Fruit fly (Drosophila melanogaster) whole organism, embryonic: Measurements from ENCODE around the gene CG6180.

ENCODE experiments used
- BEAF-32 ChIP-seq: fragments of 200-800 bp; sonication (Bioruptor generic); optimal IDR thresholded peaks from 3 replicates; lab custom pipeline; 2017; ENCODE audit warnings: missing biosample characterization, missing genetic modification characterization, mild to moderate bottlenecking, moderate library complexity, missing genetic modification reagents
- Blimp-1 ChIP-seq: fragments of 200-800 bp; sonication (Bioruptor generic); optimal IDR thresholded peaks from 3 replicates; lab custom pipeline; 2018; ENCODE audit warnings: missing biosample characterization, missing genetic modification characterization, mild to moderate bottlenecking, moderate library complexity, missing genetic modification reagents
- CG10209 ChIP-seq: fragments of 200-800 bp; sonication (Bioruptor generic); optimal IDR thresholded peaks from 3 replicates; lab custom pipeline; 2017; ENCODE audit warnings: missing biosample characterization, mild to moderate bottlenecking, missing genetic modification characterization, missing genetic modification reagents
- CG1024 ChIP-seq: fragments of 200-800 bp; sonication (Bioruptor generic); IDR thresholded peaks from 2 replicates; pipeline ENCODE4 v1.3.6; 2022; ENCODE audit warnings: missing biosample characterization, missing genetic modification characterization
- CG10654 ChIP-seq: fragments of 200-800 bp; sonication (Bioruptor generic); optimal IDR thresholded peaks from 2 replicates; lab custom pipeline; 2016; ENCODE audit warnings: missing biosample characterization, missing genetic modification characterization
- CG12769 ChIP-seq: fragments of 200-800 bp; sonication (Bioruptor generic); optimal IDR thresholded peaks from 2 replicates; lab custom pipeline; 2019; ENCODE audit warnings: missing biosample characterization, mild to moderate bottlenecking, missing genetic modification characterization, moderate library complexity
- CG14050 ChIP-seq: fragments of 200-800 bp; sonication (Bioruptor generic); IDR thresholded peaks from 3 replicates; pipeline ENCODE4 v1.3.6; 2022; ENCODE audit warnings: missing biosample characterization, missing genetic modification characterization
- CG14441 ChIP-seq: fragments of 200-800 bp; sonication (Bioruptor generic); IDR thresholded peaks from 2 replicates; pipeline ENCODE4 v1.3.6; 2022; ENCODE audit warnings: missing biosample characterization, missing genetic modification characterization
- CG15269 ChIP-seq: fragments of 200-800 bp; sonication (Bioruptor generic); optimal IDR thresholded peaks from 2 replicates; lab custom pipeline; 2018; ENCODE audit warnings: missing biosample characterization, mild to moderate bottlenecking, missing genetic modification characterization, moderate library complexity
- CG15479 ChIP-seq: fragments of 200-800 bp; sonication (Bioruptor generic); optimal IDR thresholded peaks from 3 replicates; lab custom pipeline; 2019; ENCODE audit warnings: missing biosample characterization, mild to moderate bottlenecking, missing genetic modification characterization, moderate library complexity
- CG17186 ChIP-seq: fragments of 200-800 bp; sonication (Bioruptor generic); optimal IDR thresholded peaks from 3 replicates; lab custom pipeline; 2017; ENCODE audit warnings: missing biosample characterization, missing genetic modification reagents, missing genetic modification characterization
- CG17802 ChIP-seq: fragments of 200-800 bp; sonication (Bioruptor generic); optimal IDR thresholded peaks from 2 replicates; lab custom pipeline; 2018; ENCODE audit warnings: missing biosample characterization, mild to moderate bottlenecking, missing genetic modification characterization, moderate library complexity
- CG2712 ChIP-seq: fragments of 200-800 bp; optimal IDR thresholded peaks from 3 replicates; lab custom pipeline; 2019; ENCODE audit warnings: missing biosample characterization, mild to moderate bottlenecking, missing genetic modification characterization, moderate library complexity
- CG4617 ChIP-seq: fragments of 200-800 bp; sonication (Bioruptor generic); optimal IDR thresholded peaks from 3 replicates; lab custom pipeline; 2016; ENCODE audit warnings: missing biosample characterization, missing genetic modification characterization, borderline replicate concordance
- CG4820 ChIP-seq: fragments of 200-800 bp; sonication (Bioruptor generic); optimal IDR thresholded peaks from 3 replicates; lab custom pipeline; 2016; ENCODE audit warnings: missing biosample characterization, missing genetic modification characterization
- CG6765 ChIP-seq: fragments of 200-800 bp; sonication (Bioruptor generic); optimal IDR thresholded peaks from 3 replicates; lab custom pipeline; 2017; ENCODE audit warnings: missing biosample characterization, mild to moderate bottlenecking, missing genetic modification characterization
- CG7357 ChIP-seq: fragments of 200-800 bp; sonication (Bioruptor generic); IDR thresholded peaks from 3 replicates; pipeline ENCODE4 v1.3.6; 2022; ENCODE audit warnings: missing biosample characterization, missing genetic modification characterization
- CG7556 ChIP-seq: fragments of 200-800 bp; sonication (Bioruptor generic); optimal IDR thresholded peaks from 2 replicates; lab custom pipeline; 2017; ENCODE audit warnings: missing biosample characterization, mild to moderate bottlenecking, missing genetic modification characterization
- CG8290 ChIP-seq, 3 experiments: fragments of 200-800 bp; sonication (Bioruptor generic); optimal IDR thresholded peaks; 2 replicates each; lab custom pipeline; 2016 to 2019; ENCODE audit warnings: missing biosample characterization in 3 of 3, missing genetic modification characterization in 3 of 3, mild to moderate bottlenecking in 2 of 3, moderate library complexity in 1 of 3
- Gsc ChIP-seq: fragments of 200-800 bp; sonication (Bioruptor generic); IDR thresholded peaks from 2 replicates; pipeline ENCODE4 v1.3.6; 2022; ENCODE audit warnings: missing biosample characterization, missing genetic modification characterization
- Gug ChIP-seq: fragments of 200-800 bp; sonication (Bioruptor generic); IDR thresholded peaks from 4 replicates; pipeline ENCODE4 v1.3.6; 2022; ENCODE audit warnings: missing biosample characterization, missing genetic modification characterization
- H15 ChIP-seq: fragments of 200-800 bp; sonication (Bioruptor generic); IDR thresholded peaks from 3 replicates; pipeline ENCODE4 v1.3.6; 2022; ENCODE audit warnings: missing biosample characterization, missing genetic modification characterization
- HLHmδ ChIP-seq: fragments of 200-800 bp; sonication (Bioruptor generic); optimal IDR thresholded peaks from 2 replicates; lab custom pipeline; 2018; ENCODE audit warnings: missing biosample characterization, mild to moderate bottlenecking, missing genetic modification characterization, moderate library complexity
- Hand ChIP-seq: fragments of 200-800 bp; sonication (Bioruptor generic); optimal IDR thresholded peaks from 2 replicates; lab custom pipeline; 2017; ENCODE audit warnings: mild to moderate bottlenecking, missing biosample characterization, missing genetic modification reagents, missing genetic modification characterization
- Kr ChIP-seq: fragments of 200-800 bp; sonication (Bioruptor generic); optimal IDR thresholded peaks from 2 replicates; lab custom pipeline; 2017; ENCODE audit warnings: missing biosample characterization, mild to moderate bottlenecking, missing genetic modification characterization
- MTF-1 ChIP-seq: fragments of 200-800 bp; sonication (Bioruptor generic); optimal IDR thresholded peaks from 2 replicates; lab custom pipeline; 2018; ENCODE audit warnings: missing biosample characterization, mild to moderate bottlenecking, missing genetic modification characterization, borderline replicate concordance
- Med ChIP-seq: fragments of 200-800 bp; sonication (Bioruptor generic); peaks from one replicate; lab custom pipeline; 2016; ENCODE audit warnings: missing biosample characterization, missing genetic modification characterization, mild to moderate bottlenecking, inconsistent platforms, moderate library complexity
- Oli ChIP-seq: fragments of 200-800 bp; sonication (Bioruptor generic); optimal IDR thresholded peaks from 2 replicates; lab custom pipeline; 2018; ENCODE audit warnings: missing biosample characterization, mild to moderate bottlenecking, missing genetic modification characterization, moderate library complexity
- Poxn ChIP-seq: fragments of 200-800 bp; sonication (Bioruptor generic); IDR thresholded peaks from 2 replicates; pipeline ENCODE4 v1.3.6; 2022; ENCODE audit warnings: missing biosample characterization, missing genetic modification characterization
- az2 ChIP-seq: fragments of 200-800 bp; sonication (Bioruptor generic); optimal IDR thresholded peaks from 3 replicates; lab custom pipeline; 2016; ENCODE audit warnings: missing biosample characterization, missing genetic modification characterization
- bigmax ChIP-seq: fragments of 200-800 bp; sonication (Bioruptor generic); optimal IDR thresholded peaks from 2 replicates; lab custom pipeline; 2018; ENCODE audit warnings: missing biosample characterization, mild to moderate bottlenecking, missing genetic modification characterization
- cad ChIP-seq: fragments of >200 bp; optimal IDR thresholded peaks from 2 replicates; lab custom pipeline; 2017; ENCODE audit warnings: missing biosample characterization, missing genetic modification characterization
- esg ChIP-seq: fragments of 200-800 bp; sonication (Bioruptor generic); conservative IDR thresholded peaks from 2 replicates; pipeline ENCODE4 v1.3.6; 2022; ENCODE audit warnings: missing biosample characterization, missing genetic modification characterization
- eve ChIP-seq, 2 experiments: fragments of >200 bp; optimal IDR thresholded peaks; 2 replicates each; lab custom pipeline; 2017; ENCODE audit warnings: missing biosample characterization in 2 of 2, missing genetic modification characterization in 2 of 2
- gfzf ChIP-seq: fragments of 200-800 bp; sonication (Bioruptor generic); optimal IDR thresholded peaks from 2 replicates; lab custom pipeline; 2016; ENCODE audit warnings: missing biosample characterization, mild to moderate bottlenecking, missing genetic modification characterization, moderate library complexity
- gsb-n ChIP-seq: fragments of 200-800 bp; sonication (Bioruptor generic); optimal IDR thresholded peaks from 3 replicates; lab custom pipeline; 2018; ENCODE audit warnings: missing biosample characterization, mild to moderate bottlenecking, missing genetic modification characterization
- lmd ChIP-seq: fragments of 200-800 bp; sonication (Bioruptor generic); IDR thresholded peaks from 2 replicates; pipeline ENCODE4 v1.3.6; 2022; ENCODE audit warnings: missing biosample characterization, missing genetic modification characterization
- mld ChIP-seq: fragments of 200-800 bp; sonication (Bioruptor generic); IDR thresholded peaks from 3 replicates; pipeline ENCODE4 v1.3.6; 2022; ENCODE audit warnings: missing biosample characterization, missing genetic modification characterization; ENCODE audit not compliant: partially characterized antibody
- nau ChIP-seq: fragments of 200-800 bp; sonication (Bioruptor generic); optimal IDR thresholded peaks from 3 replicates; lab custom pipeline; 2017; ENCODE audit warnings: missing biosample characterization, mild to moderate bottlenecking, missing genetic modification characterization, missing genetic modification reagents
- onecut ChIP-seq: fragments of 200-800 bp; sonication (Bioruptor generic); IDR thresholded peaks from 2 replicates; pipeline ENCODE4 v1.3.6; 2022; ENCODE audit warnings: missing biosample characterization, missing genetic modification characterization
- pfk ChIP-seq: fragments of 200-800 bp; sonication (Bioruptor generic); optimal IDR thresholded peaks from 2 replicates; lab custom pipeline; 2018; ENCODE audit warnings: missing biosample characterization, mild to moderate bottlenecking, missing genetic modification characterization, moderate library complexity
- pnt ChIP-seq: fragments of 200-800 bp; sonication (Bioruptor generic); optimal IDR thresholded peaks from 3 replicates; lab custom pipeline; 2016; ENCODE audit warnings: missing biosample characterization, missing genetic modification characterization
- pzg ChIP-seq: fragments of 200-800 bp; sonication (Bioruptor generic); optimal IDR thresholded peaks from 3 replicates; lab custom pipeline; 2018; ENCODE audit warnings: missing biosample characterization, mild to moderate bottlenecking, missing genetic modification characterization, moderate library complexity
- rib ChIP-seq: fragments of 200-800 bp; sonication (Bioruptor generic); IDR thresholded peaks from 2 replicates; pipeline ENCODE4 v1.3.6; 2022; ENCODE audit warnings: missing biosample characterization, missing genetic modification characterization
- ro ChIP-seq: fragments of 200-800 bp; sonication (Bioruptor generic); IDR thresholded peaks from 2 replicates; pipeline ENCODE4 v1.3.6; 2022; ENCODE audit warnings: missing biosample characterization, missing genetic modification characterization
- run ChIP-seq: fragments of 200-800 bp; sonication (Bioruptor generic); optimal IDR thresholded peaks from 3 replicates; lab custom pipeline; 2018; ENCODE audit warnings: missing biosample characterization, mild to moderate bottlenecking, missing genetic modification characterization
- sna ChIP-seq: fragments of 200-800 bp; sonication (Bioruptor generic); IDR thresholded peaks from 2 replicates; pipeline ENCODE4 v1.3.6; 2022; ENCODE audit warnings: missing biosample characterization, missing genetic modification characterization; ENCODE audit not compliant: partially characterized antibody
- tin ChIP-seq: fragments of 200-800 bp; sonication (Bioruptor generic); optimal IDR thresholded peaks from 3 replicates; lab custom pipeline; 2016; ENCODE audit warnings: missing biosample characterization, missing genetic modification characterization
- zf30C ChIP-seq: fragments of 200-800 bp; sonication (Bioruptor generic); optimal IDR thresholded peaks from 3 replicates; lab custom pipeline; 2018; ENCODE audit warnings: missing biosample characterization, mild to moderate bottlenecking, missing genetic modification characterization

Gene CG6180

DNA sequence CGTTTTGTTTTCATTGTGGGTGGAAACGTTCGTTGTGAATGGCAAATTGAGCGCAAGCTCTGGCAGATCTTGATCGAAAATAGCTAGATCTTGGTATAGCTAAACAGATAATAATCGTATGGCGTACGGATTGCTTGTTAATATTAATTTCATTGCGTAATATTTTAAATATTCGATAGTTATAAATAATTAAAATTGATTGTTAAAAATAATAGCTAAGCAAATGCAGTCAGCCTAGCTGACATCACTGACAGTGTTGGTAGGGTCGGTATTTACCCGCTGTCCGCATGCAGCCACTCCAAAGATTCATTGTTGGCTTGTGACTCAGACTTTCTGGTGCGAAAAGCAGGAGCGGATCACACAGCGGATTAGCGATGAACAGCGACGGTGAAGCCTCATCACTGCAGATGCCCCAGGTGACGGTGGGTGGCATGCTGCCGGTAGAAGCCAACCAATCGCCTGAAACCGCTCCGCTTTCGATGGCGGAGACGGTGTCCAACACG lies 3.0 kb upstream of the CG6180 start, which contains the start of the genes CG5776 and spict (continued):
- peak; percentile 53 for TF ChIP-seq gfzf
- TF ChIP-seq nau (GFP tag; lab: Kevin White, UChicago): no peak
- peak; percentile 59 for TF ChIP-seq Blimp-1 (GFP tag; lab: Kevin White, UChicago)
- TF ChIP-seq run (tag; lab: Kevin White, UChicago): peak; percentile 19
- peak; percentile 46; the same call in 2 of the 4 replicates for TF ChIP-seq Gug (GFP tag; lab: Robert Waterston, UW)
- TF ChIP-seq Hand: peak; percentile 66
- no peak for TF ChIP-seq gsb-n
- peak; percentile 84 for TF ChIP-seq esg (GFP tag; lab: Robert Waterston, UW)
- TF ChIP-seq CG7556: peak; percentile 74
- no peak for TF ChIP-seq bigmax (GFP tag; lab: Kevin White, UChicago)
- peak; percentile 75 for TF ChIP-seq rib (GFP tag; lab: Robert Waterston, UW)
- peak; percentile 61 for TF ChIP-seq BEAF-32 (GFP tag; lab: Kevin White, UChicago)
- TF ChIP-seq ro (GFP tag; lab: Robert Waterston, UW): no peak; the same call in 1 of the 2 replicates
- no peak for TF ChIP-seq eve (GFP tag; optimal IDR thresholded peaks at IDR 0.05; lab: Kevin White, UChicago)
- TF ChIP-seq CG4820: peak; percentile 33
- peak; percentile 82 for TF ChIP-seq CG2712 (tag; lab: Kevin White, UChicago)
- no peak for TF ChIP-seq sna (GFP tag; lab: Robert Waterston, UW)
- peak; percentile 57; the same call in 1 of the 3 replicates for TF ChIP-seq H15 (GFP tag; lab: Robert Waterston, UW)
- TF ChIP-seq pnt (GFP tag; lab: Kevin White, UChicago): no peak
- peak; percentile 18 for TF ChIP-seq CG10654 (GFP tag; lab: Kevin White, UChicago)
- TF ChIP-seq CG15479: peak; percentile 31
- peak; percentile 74 for TF ChIP-seq Med (GFP tag; lab: Kevin White, UChicago)
- TF ChIP-seq MTF-1 (GFP tag; lab: Kevin White, UChicago): no peak
- TF ChIP-seq cad: no peak
- TF ChIP-seq CG14050: peak; percentile 75; the same call in 2 of the 3 replicates
- TF ChIP-seq CG17186 (GFP tag; lab: Kevin White, UChicago): peak; percentile 37
- no peak for TF ChIP-seq CG6765 (GFP tag; lab: Kevin White, UChicago)
- TF ChIP-seq CG14441 (GFP tag; lab: Robert Waterston, UW): peak; percentile 84
- no peak for TF ChIP-seq Kr (GFP tag; lab: Kevin White, UChicago)
- TF ChIP-seq az2 (GFP tag; lab: Kevin White, UChicago): peak; percentile 23
- TF ChIP-seq onecut: peak; percentile 35
- TF ChIP-seq mld (GFP tag; lab: Robert Waterston, UW): no peak
- TF ChIP-seq lmd (GFP tag; lab: Robert Waterston, UW): peak; percentile 83
- TF ChIP-seq CG15269: peak; percentile 75
- TF ChIP-seq HLHmδ (GFP tag; lab: Kevin White, UChicago): peak; percentile 3
- TF ChIP-seq CG17802 (tag; lab: Kevin White, UChicago): peak; percentile 19
- TF ChIP-seq CG7357: peak; percentile 45; the same call in 1 of the 3 replicates
- no peak for TF ChIP-seq pfk (GFP tag; lab: Kevin White, UChicago)
- peak; percentile 89 for TF ChIP-seq CG12769 (tag; lab: Kevin White, UChicago)
- TF ChIP-seq Oli: peak; percentile 72
- TF ChIP-seq CG8290 (GFP tag; optimal IDR thresholded peaks at IDR 0.05; lab: Kevin White, UChicago): no peak
- peak in 1 of 2 experiments; percentile 82 for TF ChIP-seq CG8290 (tag; optimal IDR thresholded peaks at IDR 0.05; lab: Kevin White, UChicago)
- TF ChIP-seq pzg (GFP tag; lab: Kevin White, UChicago): peak; percentile 71
- TF ChIP-seq zf30C: no peak
- TF ChIP-seq tin: peak; percentile 11
- peak; percentile 25; the same call in 1 of the 2 replicates for TF ChIP-seq Poxn
- peak; percentile 77 for TF ChIP-seq CG10209 (GFP tag; lab: Kevin White, UChicago)
- TF ChIP-seq Gsc (GFP tag; lab: Robert Waterston, UW): no peak
- peak; percentile 52 for TF ChIP-seq CG4617 (GFP tag; lab: Kevin White, UChicago)
- no peak for TF ChIP-seq CG1024
